Worm (Caenorhabditis elegans): ENCODE data around the gene C09G9.8.

C09G9.8 gene

DNA sequence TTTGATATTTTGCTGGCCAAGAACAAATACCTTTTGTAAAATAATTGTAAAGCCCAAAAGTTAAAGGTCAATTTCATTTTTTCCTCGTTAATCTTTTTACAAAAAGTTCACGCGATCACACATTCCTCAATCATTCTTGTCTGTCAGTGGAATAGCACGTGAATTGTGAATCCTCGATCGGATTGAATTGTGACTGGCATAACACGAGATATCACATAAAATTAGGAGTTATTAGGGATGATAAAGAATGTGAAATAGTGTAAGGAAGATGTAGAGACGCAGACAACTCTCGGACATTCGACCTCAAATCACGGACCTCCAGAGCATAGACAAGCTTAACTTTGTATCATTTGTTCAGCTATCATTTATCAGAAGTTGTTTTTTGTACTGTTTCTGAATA lies 24.9 kb downstream of the C09G9.8 start, which contains the start of gene C27B7.6:
Gene C27B7.6 (minus strand): TSS at position 182 of the 400 bp plus-strand sequence.
- TF ChIP-seq scrt-1 (GFP tag; IDR thresholded peaks at IDR 0.05) (no peak), tbx-37 (GFP tag; conservative IDR thresholded peaks at IDR 0.05) (no peak), ceh-13 (GFP tag; optimal IDR thresholded peaks at IDR 0.05) (no peak), tbx-11 (GFP tag; IDR thresholded peaks at IDR 0.05) (no peak), ceh-36 (tag; optimal IDR thresholded peaks at IDR 0.05) (no peak), tra-4 (tag; optimal IDR thresholded peaks at IDR 0.05) (no peak), ets-7 (tag; optimal IDR thresholded peaks at IDR 0.05) (no peak), hmbx-1 (tag; optimal IDR thresholded peaks at IDR 0.05) (no peak), hnd-1 (tag; optimal IDR thresholded peaks at IDR 0.05) (no peak), sea-1 (GFP tag; conservative IDR thresholded peaks at IDR 0.05) (no peak), flt-1 (GFP tag; IDR thresholded peaks at IDR 0.05) (no peak), aly-1 (tag; optimal IDR thresholded peaks at IDR 0.05) (no peak), pes-1 (GFP tag; IDR thresholded peaks at IDR 0.05) (no peak), hmg-4 (GFP tag; optimal IDR thresholded peaks at IDR 0.05) (no peak), B0310.2 (tag; optimal IDR thresholded peaks at IDR 0.05) (no peak), F13C5.2 (tag; optimal IDR thresholded peaks at IDR 0.05) (no peak), ama-1 (optimal IDR thresholded peaks at IDR 0.05) (no peak)

ce11 chrIV:8906743-8907142 lies 25.5 kb downstream of the C09G9.8 start, which contains the start of gene C27B7.7:
C27B7.7 (plus strand) TSS chrIV:8907043.
- TF ChIP-seq F13C5.2 (tag; optimal IDR thresholded peaks at IDR 0.05) (no peak), pes-1 (GFP tag; IDR thresholded peaks at IDR 0.05) (no peak), tbx-37 (GFP tag; conservative IDR thresholded peaks at IDR 0.05) (no peak), ama-1 (optimal IDR thresholded peaks at IDR 0.05) (no peak), scrt-1 (GFP tag; IDR thresholded peaks at IDR 0.05) (no peak), ets-7 (tag; optimal IDR thresholded peaks at IDR 0.05) (no peak), sea-1 (GFP tag; conservative IDR thresholded peaks at IDR 0.05) (no peak), tra-4 (tag; optimal IDR thresholded peaks at IDR 0.05) (no peak), hmg-4 (GFP tag; optimal IDR thresholded peaks at IDR 0.05) (no peak), tbx-11 (GFP tag; IDR thresholded peaks at IDR 0.05) (no peak), ceh-13 (GFP tag; optimal IDR thresholded peaks at IDR 0.05) (no peak)

- TF ChIP-seq flt-1 (GFP tag; IDR thresholded peaks at IDR 0.05) (no peak), sea-1 (GFP tag; conservative IDR thresholded peaks at IDR 0.05) (no peak), hmbx-1 (tag; optimal IDR thresholded peaks at IDR 0.05) (no peak), hmg-4 (GFP tag; optimal IDR thresholded peaks at IDR 0.05) (no peak), tbx-37 (GFP tag; conservative IDR thresholded peaks at IDR 0.05) (no peak), scrt-1 (GFP tag; IDR thresholded peaks at IDR 0.05) (no peak), hnd-1 (tag; optimal IDR thresholded peaks at IDR 0.05) (no peak), ceh-36 (tag; optimal IDR thresholded peaks at IDR 0.05) (no peak), ama-1 (optimal IDR thresholded peaks at IDR 0.05) (no peak), ceh-13 (GFP tag; optimal IDR thresholded peaks at IDR 0.05) (no peak), tra-4 (tag; optimal IDR thresholded peaks at IDR 0.05) (no peak), pes-1 (GFP tag; IDR thresholded peaks at IDR 0.05) (no peak), B0310.2 (tag; optimal IDR thresholded peaks at IDR 0.05) (no peak)
Measured at ce11 chrIV:8914187-8914586, 32.9 kb downstream of the C09G9.8 start.

DNA sequence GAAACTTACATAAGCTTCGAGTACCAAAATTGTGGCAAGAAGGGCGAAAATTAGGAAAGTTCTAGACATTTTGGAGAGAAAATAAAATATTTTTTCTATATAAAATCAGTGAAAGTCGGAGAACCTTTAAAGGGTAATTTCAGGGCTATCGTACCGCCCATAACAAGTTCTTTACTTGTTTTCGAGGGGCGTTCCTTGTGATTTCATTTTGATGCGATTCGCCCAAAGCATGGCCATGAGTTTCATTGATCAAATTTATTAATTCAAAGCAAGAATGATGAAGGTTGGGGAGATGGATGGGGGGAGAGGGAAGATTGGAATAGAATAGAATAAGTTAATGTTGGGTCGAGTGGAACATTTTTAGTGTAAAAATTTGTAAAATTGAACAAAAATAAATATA lies 34.7 kb downstream of the C09G9.8 start, which contains the start of gene C27B7.9:
Gene C27B7.9 (minus strand): TSS at position 101 of the 400 bp plus-strand sequence.
- TF ChIP-seq tbx-37 (GFP tag; conservative IDR thresholded peaks at IDR 0.05) (no peak), sea-1 (GFP tag; conservative IDR thresholded peaks at IDR 0.05) (no peak), hnd-1 (tag; optimal IDR thresholded peaks at IDR 0.05) (no peak), ceh-13 (GFP tag; optimal IDR thresholded peaks at IDR 0.05) (no peak), hmbx-1 (tag; optimal IDR thresholded peaks at IDR 0.05) (no peak), ama-1 (optimal IDR thresholded peaks at IDR 0.05) (no peak), aly-1 (tag; optimal IDR thresholded peaks at IDR 0.05) (no peak), F13C5.2 (tag; optimal IDR thresholded peaks at IDR 0.05) (no peak), ceh-36 (tag; optimal IDR thresholded peaks at IDR 0.05) (no peak), scrt-1 (GFP tag; IDR thresholded peaks at IDR 0.05) (no peak), pes-1 (GFP tag; IDR thresholded peaks at IDR 0.05) (no peak)

ce11 chrIV:8918790-8919189 lies 37.5 kb downstream of the C09G9.8 start, which contains the start of gene rap-1:
rap-1 (minus strand) TSS chrIV:8918890.
- TF ChIP-seq hmg-4 (GFP tag; optimal IDR thresholded peaks at IDR 0.05): no peak
- no peak for TF ChIP-seq scrt-1 (GFP tag; IDR thresholded peaks at IDR 0.05)
- no peak for TF ChIP-seq F13C5.2 (tag; optimal IDR thresholded peaks at IDR 0.05)
- TF ChIP-seq ets-7 (tag; optimal IDR thresholded peaks at IDR 0.05): no peak
- no peak for TF ChIP-seq flt-1 (GFP tag; IDR thresholded peaks at IDR 0.05)

- TF ChIP-seq ceh-13 (GFP tag; optimal IDR thresholded peaks at IDR 0.05) (no peak), hnd-1 (tag; optimal IDR thresholded peaks at IDR 0.05) (no peak), flt-1 (GFP tag; IDR thresholded peaks at IDR 0.05) (no peak), ceh-36 (tag; optimal IDR thresholded peaks at IDR 0.05) (no peak), hmbx-1 (tag; optimal IDR thresholded peaks at IDR 0.05) (no peak), scrt-1 (GFP tag; IDR thresholded peaks at IDR 0.05) (no peak), ets-7 (tag; optimal IDR thresholded peaks at IDR 0.05) (no peak), tra-4 (tag; optimal IDR thresholded peaks at IDR 0.05) (no peak), tbx-37 (GFP tag; conservative IDR thresholded peaks at IDR 0.05) (no peak), ama-1 (optimal IDR thresholded peaks at IDR 0.05) (no peak), tbx-11 (GFP tag; IDR thresholded peaks at IDR 0.05) (no peak), hmg-4 (GFP tag; optimal IDR thresholded peaks at IDR 0.05) (no peak), pes-1 (GFP tag; IDR thresholded peaks at IDR 0.05) (no peak), F13C5.2 (tag; optimal IDR thresholded peaks at IDR 0.05) (no peak), sea-1 (GFP tag; conservative IDR thresholded peaks at IDR 0.05) (no peak), B0310.2 (tag; optimal IDR thresholded peaks at IDR 0.05) (no peak), aly-1 (tag; optimal IDR thresholded peaks at IDR 0.05) (no peak)
Measured at ce11 chrIV:8920284-8920806, 39.1 kb downstream of the C09G9.8 start.

- TF ChIP-seq ceh-36 (tag; optimal IDR thresholded peaks at IDR 0.05): no peak
Measured at ce11 chrIV:8921166-8921565, 39.9 kb downstream of the C09G9.8 start.

DNA sequence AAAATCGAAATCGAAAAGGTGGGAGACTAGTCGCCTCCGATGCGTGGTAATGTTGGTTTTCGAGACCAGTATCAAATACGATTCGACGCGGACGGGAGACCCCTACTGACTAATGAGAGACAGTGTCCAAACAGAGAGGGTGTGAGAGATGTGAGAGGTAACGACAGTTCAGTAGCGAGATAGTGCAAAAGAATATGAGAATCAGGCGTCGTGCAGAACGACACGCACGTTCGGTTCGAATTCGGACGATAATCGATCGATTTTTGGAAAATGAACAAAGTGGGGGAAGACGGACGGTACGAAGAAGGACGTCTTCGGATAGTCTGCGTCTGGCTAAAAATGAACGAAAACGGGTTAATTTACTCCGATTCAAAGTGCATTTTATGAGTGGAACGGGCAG lies 40.7 kb downstream of the C09G9.8 start, which contains the start of gene D1046.16:
Gene D1046.16 (plus strand): TSS at position 195 of the 400 bp plus-strand sequence.
- TF ChIP-seq flt-1 (GFP tag; IDR thresholded peaks at IDR 0.05) (no peak), ama-1 (optimal IDR thresholded peaks at IDR 0.05) (no peak), hmbx-1 (tag; optimal IDR thresholded peaks at IDR 0.05) (no peak), ets-7 (tag; optimal IDR thresholded peaks at IDR 0.05) (no peak), tra-4 (tag; optimal IDR thresholded peaks at IDR 0.05) (no peak), ceh-13 (GFP tag; optimal IDR thresholded peaks at IDR 0.05) (no peak), aly-1 (tag; optimal IDR thresholded peaks at IDR 0.05) (no peak), sea-1 (GFP tag; conservative IDR thresholded peaks at IDR 0.05) (no peak), hmg-4 (GFP tag; optimal IDR thresholded peaks at IDR 0.05) (no peak), pes-1 (GFP tag; IDR thresholded peaks at IDR 0.05) (no peak), F13C5.2 (tag; optimal IDR thresholded peaks at IDR 0.05) (no peak), hnd-1 (tag; optimal IDR thresholded peaks at IDR 0.05) (no peak), tbx-37 (GFP tag; conservative IDR thresholded peaks at IDR 0.05) (no peak), ceh-36 (tag; optimal IDR thresholded peaks at IDR 0.05) (no peak), B0310.2 (tag; optimal IDR thresholded peaks at IDR 0.05) (no peak), scrt-1 (GFP tag; IDR thresholded peaks at IDR 0.05) (no peak)
